Fruit fly (Drosophila melanogaster): Measurements from ENCODE around the gene CG9698.

dm6 chr3R:30552548-30552947, 38.0 kb downstream of the CG9698 start:
- TF ChIP-seq CG8478 (optimal IDR thresholded peaks at IDR 0.05), result no peak
- TF ChIP-seq usp (GFP tag; optimal IDR thresholded peaks at IDR 0.05), result no peak
- TF ChIP-seq Dll (optimal IDR thresholded peaks at IDR 0.05), result no peak
- no peak for TF ChIP-seq psq (optimal IDR thresholded peaks at IDR 0.05)
- TF ChIP-seq EcR (GFP tag; optimal IDR thresholded peaks at IDR 0.05), result no peak

Measured in whole organism.